Worm (Caenorhabditis elegans): ENCODE results near the gene mcm-3AP.

mcm-3AP gene

DNA sequence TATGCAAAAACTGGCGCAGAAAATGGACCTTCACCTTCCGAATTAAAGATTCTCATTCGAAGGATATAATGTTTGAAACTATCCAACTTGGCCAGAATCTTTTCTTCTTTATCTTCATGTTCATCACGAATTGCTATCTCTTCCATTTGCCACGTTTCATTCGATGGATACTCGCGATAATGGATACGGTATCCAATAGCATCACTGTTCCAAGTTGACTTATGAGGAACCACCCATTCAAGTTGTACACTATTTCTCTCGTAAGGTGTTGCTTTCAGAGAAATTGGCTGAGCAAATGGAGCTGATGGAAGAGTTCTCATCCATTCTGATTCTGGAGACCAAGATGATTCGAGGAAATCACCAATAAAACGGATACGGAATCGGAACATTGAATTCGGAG lies 46.2 kb downstream of the mcm-3AP start:
- TF ChIP-seq ets-7 (tag; optimal IDR thresholded peaks at IDR 0.05) (no peak), ceh-36 (tag; optimal IDR thresholded peaks at IDR 0.05) (no peak), hmg-4 (GFP tag; optimal IDR thresholded peaks at IDR 0.05) (no peak), B0310.2 (tag; optimal IDR thresholded peaks at IDR 0.05) (no peak)

DNA sequence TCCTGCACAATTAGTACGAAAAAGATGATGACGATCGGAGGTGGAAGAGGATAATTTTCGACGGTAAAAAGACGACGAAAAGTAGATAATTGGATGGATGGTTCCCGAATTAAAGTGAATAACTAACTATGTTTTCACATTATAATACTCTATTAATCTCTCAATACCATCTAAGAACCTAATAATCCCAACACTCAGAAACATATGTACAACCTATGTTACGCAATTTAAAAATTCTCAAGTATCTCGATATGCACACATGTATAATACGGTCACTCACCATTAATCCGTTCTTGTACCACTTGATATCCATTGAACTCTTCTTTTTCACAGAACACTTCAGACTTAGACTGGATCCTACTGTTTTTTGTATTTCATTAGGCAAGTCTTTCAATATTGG lies 52.3 kb downstream of the mcm-3AP start:
- TF ChIP-seq scrt-1 (GFP tag; IDR thresholded peaks at IDR 0.05) = no peak
- peak; percentile 53 for TF ChIP-seq ceh-36 (tag; optimal IDR thresholded peaks at IDR 0.05)
